Worm (Caenorhabditis elegans): ENCODE data around the gene svh-5.

- TF ChIP-seq flt-1 (GFP tag; IDR thresholded peaks at IDR 0.05) (no peak), scrt-1 (GFP tag; IDR thresholded peaks at IDR 0.05) (no peak), hmbx-1 (tag; optimal IDR thresholded peaks at IDR 0.05) (no peak), ama-1 (optimal IDR thresholded peaks at IDR 0.05) (no peak), hmg-4 (GFP tag; optimal IDR thresholded peaks at IDR 0.05) (no peak), ceh-36 (tag; optimal IDR thresholded peaks at IDR 0.05) (no peak), tbx-37 (GFP tag; conservative IDR thresholded peaks at IDR 0.05) (no peak), ets-7 (tag; optimal IDR thresholded peaks at IDR 0.05) (no peak), aly-1 (tag; optimal IDR thresholded peaks at IDR 0.05) (no peak), B0310.2 (tag; optimal IDR thresholded peaks at IDR 0.05) (no peak), F13C5.2 (tag; optimal IDR thresholded peaks at IDR 0.05) (no peak), hnd-1 (tag; optimal IDR thresholded peaks at IDR 0.05) (no peak)
These were observed at the start of gene svh-5 for ce11 chrX:15377724-15378123.

Measured in whole organism, early embryonic.